Worm (Caenorhabditis elegans): Measurements from ENCODE around the gene upb-1.
A peak's percentile ranks its signal among the peaks of the same experiment; 100 is the strongest.

The upb-1 gene

DNA sequence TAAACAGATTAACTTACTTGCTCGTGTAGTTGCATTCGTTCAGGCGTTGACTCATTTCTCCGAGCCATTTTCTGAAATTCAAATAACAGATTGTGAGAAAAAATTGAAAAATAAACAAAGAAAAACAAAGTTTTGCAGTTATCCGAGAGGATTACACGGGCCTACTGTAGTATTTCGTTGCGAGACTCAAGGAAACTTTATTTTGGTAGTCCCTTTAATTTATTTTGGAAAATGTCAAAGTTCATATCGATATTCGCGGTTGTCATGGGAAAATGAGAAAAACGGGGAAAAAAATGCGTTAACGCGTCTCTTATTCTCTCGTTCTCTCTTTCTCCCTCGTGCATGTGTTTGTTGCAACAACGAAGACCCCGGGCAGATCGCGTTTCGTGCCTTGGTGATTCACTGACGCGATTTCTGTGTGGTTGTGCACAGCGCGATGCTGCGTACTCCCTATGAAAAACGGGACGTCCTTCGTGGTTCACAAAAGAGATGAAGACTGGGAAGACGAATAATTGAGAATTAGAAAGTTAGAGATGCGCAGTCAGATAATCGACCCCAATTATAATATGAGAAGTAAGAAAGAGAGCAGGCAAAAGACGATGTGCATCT lies 41.4 kb upstream of the upb-1 start, which contains the start of gene set-4:
Gene set-4, minus strand, starts transcription at position 120 of the 609 bp plus-strand sequence.
- peak; percentile 55 for TF ChIP-seq ztf-11 (tag; optimal IDR thresholded peaks at IDR 0.05)
- TF ChIP-seq sptf-1 (tag; optimal IDR thresholded peaks at IDR 0.05) = peak; percentile 82
- TF ChIP-seq zip-8 (tag; optimal IDR thresholded peaks at IDR 0.05) = no peak
- peak; percentile 8 for TF ChIP-seq elt-1 (tag; optimal IDR thresholded peaks at IDR 0.05; ENCODE audit: borderline replicate concordance, insufficient read depth)
- no peak for TF ChIP-seq blmp-1 (tag; optimal IDR thresholded peaks at IDR 0.05)
- no peak for TF ChIP-seq ceh-83 (GFP tag; optimal IDR thresholded peaks at IDR 0.05)
- no peak for TF ChIP-seq nhr-2 (tag; optimal IDR thresholded peaks at IDR 0.05)
- no peak for TF ChIP-seq ham-2 (GFP tag; optimal IDR thresholded peaks at IDR 0.05)
- peak; percentile 31 for TF ChIP-seq unc-120 (tag; optimal IDR thresholded peaks at IDR 0.05; ENCODE audit: poor library complexity, severe bottlenecking)
- peak; percentile 87 for TF ChIP-seq lin-13 (tag; optimal IDR thresholded peaks at IDR 0.05)
- peak; percentile 12 for TF ChIP-seq unc-39 (tag; optimal IDR thresholded peaks at IDR 0.05)
- peak; percentile 71 for TF ChIP-seq drap-1 (GFP tag; optimal IDR thresholded peaks at IDR 0.05)
- TF ChIP-seq ceh-39 (tag; optimal IDR thresholded peaks at IDR 0.05) = peak; percentile 46
- TF ChIP-seq unc-62 (GFP tag; optimal IDR thresholded peaks at IDR 0.05) = peak; percentile 73
- peak; percentile 64 for TF ChIP-seq pha-4 (tag; optimal IDR thresholded peaks at IDR 0.05)
- no peak for TF ChIP-seq tbx-8 (GFP tag; optimal IDR thresholded peaks at IDR 0.05)
- no peak for TF ChIP-seq lin-32 (GFP tag; optimal IDR thresholded peaks at IDR 0.05)
- TF ChIP-seq elt-3 (tag; optimal IDR thresholded peaks at IDR 0.05) = no peak
- no peak for TF ChIP-seq sem-2 (GFP tag; optimal IDR thresholded peaks at IDR 0.05)
- no peak for TF ChIP-seq nhr-76 (tag; optimal IDR thresholded peaks at IDR 0.05)
- no peak for TF ChIP-seq snpc-4 (tag; optimal IDR thresholded peaks at IDR 0.05)
- peak; percentile 10 for TF ChIP-seq bed-3 (GFP tag; optimal IDR thresholded peaks at IDR 0.05)
- no peak for TF ChIP-seq nhr-12 (tag; optimal IDR thresholded peaks at IDR 0.05)
- peak; percentile 49 for TF ChIP-seq M03D4.4 (tag; optimal IDR thresholded peaks at IDR 0.05)
- no peak for TF ChIP-seq mab-5 (tag; optimal IDR thresholded peaks at IDR 0.05)
- TF ChIP-seq flh-1 (GFP tag; optimal IDR thresholded peaks at IDR 0.05) = no peak
- TF ChIP-seq nhr-237 (tag; optimal IDR thresholded peaks at IDR 0.05) = peak; percentile 71
- TF ChIP-seq ceh-43 (GFP tag; optimal IDR thresholded peaks at IDR 0.05) = peak; percentile 66
- TF ChIP-seq mep-1 (tag; optimal IDR thresholded peaks at IDR 0.05) = peak; percentile 87
- TF ChIP-seq nhr-28 (tag; optimal IDR thresholded peaks at IDR 0.05) = no peak
- TF ChIP-seq hlh-1 (tag; optimal IDR thresholded peaks at IDR 0.05) = peak; percentile 76
- peak; percentile 76 for TF ChIP-seq lsy-2 (tag; optimal IDR thresholded peaks at IDR 0.05)
- TF ChIP-seq cnd-1 (tag; optimal IDR thresholded peaks at IDR 0.05) = peak; percentile 55
- peak; percentile 75 for TF ChIP-seq ces-1 (GFP tag; optimal IDR thresholded peaks at IDR 0.05)
- TF ChIP-seq mls-2 (tag; optimal IDR thresholded peaks at IDR 0.05) = peak; percentile 67

DNA sequence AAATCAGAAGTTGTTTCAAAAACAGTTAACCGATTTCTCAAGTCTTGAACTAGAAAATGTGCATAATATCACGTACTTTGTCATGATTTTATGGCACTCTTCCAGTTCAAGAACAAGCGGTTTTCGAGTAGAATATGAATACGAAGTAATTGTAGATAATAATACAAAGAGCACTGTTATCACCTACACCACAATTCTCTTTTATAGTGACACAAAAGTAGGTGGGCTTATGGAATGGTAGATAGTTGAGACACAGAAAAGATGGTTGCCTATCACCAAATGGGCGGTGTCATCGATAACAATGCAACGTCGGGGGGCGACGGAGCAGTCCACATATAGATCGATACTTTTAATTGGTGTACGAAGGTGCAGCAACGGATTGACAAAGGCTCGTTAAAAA lies 38.8 kb upstream of the upb-1 start:
- TF ChIP-seq sem-2 (GFP tag; optimal IDR thresholded peaks at IDR 0.05) (no peak), nhr-12 (tag; optimal IDR thresholded peaks at IDR 0.05) (no peak), snpc-4 (tag; optimal IDR thresholded peaks at IDR 0.05) (no peak), mep-1 (tag; optimal IDR thresholded peaks at IDR 0.05) (no peak), ceh-83 (GFP tag; optimal IDR thresholded peaks at IDR 0.05) (no peak), ceh-43 (GFP tag; optimal IDR thresholded peaks at IDR 0.05) (no peak), mab-5 (tag; optimal IDR thresholded peaks at IDR 0.05) (no peak)

DNA sequence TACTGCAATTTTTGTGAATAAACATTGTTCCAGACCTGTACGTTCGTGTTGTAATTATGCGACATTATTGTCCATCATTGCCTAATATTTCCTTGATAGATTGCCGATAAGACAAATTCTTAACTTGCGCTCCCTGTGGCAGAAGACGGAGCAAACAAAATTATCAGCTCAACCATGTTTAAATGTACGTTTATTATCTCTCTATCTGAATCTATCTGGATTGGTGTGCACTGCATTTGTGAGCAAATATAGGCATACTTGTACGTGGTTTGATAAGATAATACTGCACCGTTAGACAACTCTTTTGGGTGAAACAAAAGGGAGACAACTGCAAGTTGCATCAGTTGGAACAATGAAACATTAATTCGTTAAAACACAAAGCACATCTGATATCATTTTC lies 37.4 kb upstream of the upb-1 start:
- TF ChIP-seq mls-2 (tag; optimal IDR thresholded peaks at IDR 0.05) (no peak), pha-4 (tag; optimal IDR thresholded peaks at IDR 0.05) (no peak), M03D4.4 (tag; optimal IDR thresholded peaks at IDR 0.05) (no peak), sptf-1 (tag; optimal IDR thresholded peaks at IDR 0.05) (no peak), unc-62 (GFP tag; optimal IDR thresholded peaks at IDR 0.05) (no peak), unc-120 (tag; optimal IDR thresholded peaks at IDR 0.05; ENCODE audit: poor library complexity, severe bottlenecking) (no peak), bed-3 (GFP tag; optimal IDR thresholded peaks at IDR 0.05) (no peak), tbx-8 (GFP tag; optimal IDR thresholded peaks at IDR 0.05) (no peak), drap-1 (GFP tag; optimal IDR thresholded peaks at IDR 0.05) (no peak), ceh-43 (GFP tag; optimal IDR thresholded peaks at IDR 0.05) (no peak), nhr-237 (tag; optimal IDR thresholded peaks at IDR 0.05) (no peak), elt-3 (tag; optimal IDR thresholded peaks at IDR 0.05) (no peak), ceh-39 (tag; optimal IDR thresholded peaks at IDR 0.05) (no peak), lsy-2 (tag; optimal IDR thresholded peaks at IDR 0.05) (no peak), ham-2 (GFP tag; optimal IDR thresholded peaks at IDR 0.05) (no peak), nhr-12 (tag; optimal IDR thresholded peaks at IDR 0.05) (no peak), sem-2 (GFP tag; optimal IDR thresholded peaks at IDR 0.05) (no peak), elt-1 (tag; optimal IDR thresholded peaks at IDR 0.05; ENCODE audit: borderline replicate concordance, insufficient read depth) (no peak), ceh-83 (GFP tag; optimal IDR thresholded peaks at IDR 0.05) (no peak), lin-32 (GFP tag; optimal IDR thresholded peaks at IDR 0.05) (no peak)
